Fruit fly (Drosophila melanogaster): ENCODE data around the gene Cht11.

Cht11 gene

dm6 chrX:6856332-6856995, 7.1 kb upstream of the Cht11 start (continued):
- TF ChIP-seq bbx (GFP tag; IDR thresholded peaks at IDR 0.05; ENCODE audit: partially characterized antibody) (no peak), CG12659 (GFP tag; optimal IDR thresholded peaks at IDR 0.05) (peak; percentile 63), Scr (GFP tag; IDR thresholded peaks at IDR 0.05; ENCODE audit: partially characterized antibody) (no peak), ATbp (GFP tag; optimal IDR thresholded peaks at IDR 0.05) (peak; percentile 76), zfh1 (GFP tag; IDR thresholded peaks at IDR 0.05) (peak; percentile 78), CG10462 (GFP tag; optimal IDR thresholded peaks at IDR 0.05) (peak; percentile 57), C15 (GFP tag; IDR thresholded peaks at IDR 0.05) (0 out of 3 replicates have a peak, but pooled peaks have one; percentile 45), her (GFP tag; optimal IDR thresholded peaks at IDR 0.05) (no peak), yki (optimal IDR thresholded peaks at IDR 0.05) (no peak), sens-2 (GFP tag; IDR thresholded peaks at IDR 0.05) (no peak), CG17912 (GFP tag; optimal IDR thresholded peaks at IDR 0.05) (no peak), ci (GFP tag; IDR thresholded peaks at IDR 0.05) (peak; percentile 79), CG7963 (GFP tag; IDR thresholded peaks at IDR 0.05; ENCODE audit: partially characterized antibody) (no peak), ab (GFP tag; optimal IDR thresholded peaks at IDR 0.05) (no peak), CG30403 (GFP tag; optimal IDR thresholded peaks at IDR 0.05) (peak; percentile 64), scrt (GFP tag; optimal IDR thresholded peaks at IDR 0.05) (peak; percentile 51), CG10959 (GFP tag; IDR thresholded peaks at IDR 0.05) (peak; percentile 47), Ravus (GFP tag; IDR thresholded peaks at IDR 0.05) (peak; percentile 33), HmgD (GFP tag; optimal IDR thresholded peaks at IDR 0.05) (no peak), dpn (GFP tag; optimal IDR thresholded peaks at IDR 0.05) (peak; percentile 16 to 59), NFAT (GFP tag; IDR thresholded peaks at IDR 0.05) (peak; percentile 38; the same call in 1 of the 2 replicates), Hr51 (GFP tag; optimal IDR thresholded peaks at IDR 0.05) (peak in 1 of 2 experiments; percentile 81), CG14441 (GFP tag; IDR thresholded peaks at IDR 0.05) (peak; percentile 75), CG1832 (GFP tag; optimal IDR thresholded peaks at IDR 0.05) (no peak), CG12769 (tag; optimal IDR thresholded peaks at IDR 0.05) (peak; percentile 46), h (optimal IDR thresholded peaks at IDR 0.05) (no peak), CG11456 (GFP tag; IDR thresholded peaks at IDR 0.05) (peak; percentile 79; the same call in 2 of the 3 replicates), pita (GFP tag; optimal IDR thresholded peaks at IDR 0.05) (no peak), CG16779 (GFP tag; IDR thresholded peaks at IDR 0.05) (no peak), dan (GFP tag; IDR thresholded peaks at IDR 0.05) (no peak), CG4617 (GFP tag; optimal IDR thresholded peaks at IDR 0.05; ENCODE audit: borderline replicate concordance) (no peak), Neu2 (GFP tag; optimal IDR thresholded peaks at IDR 0.05; ENCODE audit: borderline replicate concordance) (no peak), CG17568 (GFP tag; optimal IDR thresholded peaks at IDR 0.05) (peak; percentile 47), CG12071 (GFP tag; optimal IDR thresholded peaks at IDR 0.05) (no peak), wdn (GFP tag; IDR thresholded peaks at IDR 0.05) (peak; percentile 70), Fer2 (tag; optimal IDR thresholded peaks at IDR 0.05) (no peak), ato (GFP tag; IDR thresholded peaks at IDR 0.05; ENCODE audit: partially characterized antibody) (no peak), CG14050 (GFP tag; IDR thresholded peaks at IDR 0.05) (peak; percentile 61; the same call in 2 of the 3 replicates), CG7271 (tag; optimal IDR thresholded peaks at IDR 0.05) (no peak), CG15011 (GFP tag; optimal IDR thresholded peaks at IDR 0.05) (peak; percentile 17), CG2129 (GFP tag; IDR thresholded peaks at IDR 0.05; ENCODE audit: partially characterized antibody) (no peak), lmd (GFP tag; IDR thresholded peaks at IDR 0.05) (peak; percentile 81), Dp (GFP tag; optimal IDR thresholded peaks at IDR 0.05) (no peak), CG10654 (GFP tag; optimal IDR thresholded peaks at IDR 0.05) (peak; percentile 37), psq (GFP tag; optimal IDR thresholded peaks at IDR 0.05) (no peak), repo (GFP tag; optimal IDR thresholded peaks at IDR 0.05) (no peak), CG13296 (GFP tag; optimal IDR thresholded peaks at IDR 0.05) (peak; percentile 45), mld (GFP tag; IDR thresholded peaks at IDR 0.05; ENCODE audit: partially characterized antibody) (no peak), gem (tag; optimal IDR thresholded peaks at IDR 0.05) (peak; percentile 88), Mrtf (GFP tag; IDR thresholded peaks at IDR 0.05) (peak; percentile 51; the same call in 1 of the 3 replicates)
